Fruit fly (Drosophila melanogaster) whole organism, adult: Measurements from ENCODE around the gene CG42557.

Experiments used
- CG11617 ChIP-seq: fragments of 200-800 bp; sonication (Bioruptor generic); optimal IDR thresholded peaks from 2 replicates; lab custom pipeline; 2017; ENCODE audit warnings: mild to moderate bottlenecking, missing biosample characterization, missing genetic modification reagents, missing genetic modification characterization
- CG12768 ChIP-seq: fragments of 200-800 bp; sonication (Bioruptor generic); optimal IDR thresholded peaks from 2 replicates; lab custom pipeline; 2017; ENCODE audit warnings: missing biosample characterization, missing genetic modification characterization, mild to moderate bottlenecking, moderate library complexity, missing genetic modification reagents
- CG14711 ChIP-seq: fragments of 200-800 bp; sonication (Bioruptor generic); optimal IDR thresholded peaks from 2 replicates; lab custom pipeline; 2018; ENCODE audit warnings: missing biosample characterization, mild to moderate bottlenecking, missing genetic modification characterization, moderate library complexity
- CG1620 ChIP-seq: fragments of 200-800 bp; sonication (Bioruptor generic); optimal IDR thresholded peaks from 2 replicates; lab custom pipeline; 2016; ENCODE audit warnings: missing biosample characterization, missing genetic modification characterization
- CG33017 ChIP-seq: fragments of 200-800 bp; sonication (Bioruptor generic); optimal IDR thresholded peaks from 2 replicates; lab custom pipeline; 2018; ENCODE audit warnings: missing biosample characterization, mild to moderate bottlenecking, missing genetic modification characterization, moderate library complexity
- CG5204 ChIP-seq: fragments of 200-800 bp; sonication (Bioruptor generic); optimal IDR thresholded peaks from 2 replicates; lab custom pipeline; 2016; ENCODE audit warnings: missing biosample characterization, missing genetic modification characterization
- CG7045 ChIP-seq: fragments of 200-800 bp; sonication (Bioruptor generic); optimal IDR thresholded peaks from 2 replicates; lab custom pipeline; 2017; ENCODE audit warnings: missing biosample characterization, mild to moderate bottlenecking, missing genetic modification characterization
- Clk ChIP-seq: fragments of 200-800 bp; sonication (Bioruptor generic); optimal IDR thresholded peaks from 2 replicates; lab custom pipeline; 2017; ENCODE audit warnings: missing biosample characterization, missing genetic modification characterization
- Crg-1 ChIP-seq: fragments of 200-800 bp; sonication (Bioruptor generic); optimal IDR thresholded peaks from 2 replicates; lab custom pipeline; 2016; ENCODE audit warnings: missing biosample characterization, missing genetic modification characterization
- Hr96 ChIP-seq: fragments of 200-800 bp; sonication (Bioruptor generic); optimal IDR thresholded peaks from 2 replicates; lab custom pipeline; 2016; ENCODE audit warnings: missing biosample characterization, missing genetic modification characterization
- Mnt ChIP-seq: fragments of 200-800 bp; sonication (Bioruptor generic); optimal IDR thresholded peaks from 2 replicates; lab custom pipeline; 2016; ENCODE audit warnings: missing biosample characterization, mild to moderate bottlenecking, missing genetic modification characterization
- bab1 ChIP-seq: fragments of 200-800 bp; sonication (Bioruptor generic); optimal IDR thresholded peaks from 3 replicates; lab custom pipeline; 2019; ENCODE audit warnings: missing biosample characterization, mild to moderate bottlenecking, missing genetic modification characterization, moderate library complexity
- cic ChIP-seq: fragments of 200-800 bp; sonication (Bioruptor generic); optimal IDR thresholded peaks from 2 replicates; lab custom pipeline; 2017; ENCODE audit warnings: missing biosample characterization, mild to moderate bottlenecking, missing genetic modification characterization, moderate library complexity
- kay ChIP-seq: fragments of 200-800 bp; sonication (Bioruptor generic); peaks from one replicate; lab custom pipeline; 2016; ENCODE audit warnings: missing biosample characterization, missing genetic modification characterization, borderline replicate concordance
- ovo ChIP-seq: fragments of 200-800 bp; sonication (Bioruptor generic); optimal IDR thresholded peaks from 2 replicates; lab custom pipeline; 2016; ENCODE audit warnings: missing biosample characterization, missing genetic modification characterization
- pad ChIP-seq: fragments of 200-800 bp; sonication (Bioruptor generic); optimal IDR thresholded peaks from 3 replicates; lab custom pipeline; 2017; ENCODE audit warnings: missing biosample characterization, missing genetic modification characterization, mild to moderate bottlenecking, moderate library complexity, missing genetic modification reagents
- tj ChIP-seq: fragments of 200-800 bp; sonication (Bioruptor generic); optimal IDR thresholded peaks from 3 replicates; lab custom pipeline; 2017; ENCODE audit warnings: missing biosample characterization, mild to moderate bottlenecking, missing genetic modification characterization, moderate library complexity
- toe ChIP-seq: fragments of 200-800 bp; sonication (Bioruptor generic); optimal IDR thresholded peaks from 2 replicates; lab custom pipeline; 2016; ENCODE audit warnings: missing biosample characterization, missing genetic modification characterization

The CG42557 gene

DNA sequence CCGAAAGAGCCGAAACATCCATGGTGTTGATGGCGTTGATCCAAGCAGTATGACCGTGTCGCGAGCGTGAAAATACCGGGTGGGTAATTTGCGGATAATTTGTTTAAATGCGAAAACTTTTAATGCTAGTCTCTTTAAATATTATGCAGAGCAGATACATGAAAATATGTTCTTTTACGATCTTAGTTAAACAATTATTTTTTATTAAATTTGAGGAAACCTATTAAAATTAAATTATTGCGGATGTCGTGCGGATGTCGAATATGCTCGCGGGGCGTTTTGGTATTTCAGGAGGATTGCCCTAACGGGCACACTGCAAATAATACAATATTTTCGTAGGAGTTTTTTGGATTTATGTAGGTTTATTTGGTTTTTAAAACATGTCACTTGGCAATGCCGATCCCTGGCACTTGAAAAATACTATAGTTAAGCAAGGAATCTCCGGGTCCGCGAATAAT, at the start of gene CG42557, which contains the start of the genes Cog7 and CG42558:
TSS of gene CG42557 (plus strand) at position 281 of the 458 bp plus-strand sequence.
TSS of gene Cog7 (minus strand) at position 51 of the 458 bp plus-strand sequence.
TSS of gene CG42558 (plus strand) at position 281 of the 458 bp plus-strand sequence.
- TF ChIP-seq CG11617 (GFP tag; lab: Kevin White, UChicago) (peak; percentile 2), cic (GFP tag; lab: Kevin White, UChicago) (no peak)

dm6 chr3R:29891183-29891582, 41.9 kb upstream of the CG42557 start:
- TF ChIP-seq toe (GFP tag; lab: Kevin White, UChicago) (no peak), tj (GFP tag; lab: Kevin White, UChicago) (peak; percentile 32)

DNA sequence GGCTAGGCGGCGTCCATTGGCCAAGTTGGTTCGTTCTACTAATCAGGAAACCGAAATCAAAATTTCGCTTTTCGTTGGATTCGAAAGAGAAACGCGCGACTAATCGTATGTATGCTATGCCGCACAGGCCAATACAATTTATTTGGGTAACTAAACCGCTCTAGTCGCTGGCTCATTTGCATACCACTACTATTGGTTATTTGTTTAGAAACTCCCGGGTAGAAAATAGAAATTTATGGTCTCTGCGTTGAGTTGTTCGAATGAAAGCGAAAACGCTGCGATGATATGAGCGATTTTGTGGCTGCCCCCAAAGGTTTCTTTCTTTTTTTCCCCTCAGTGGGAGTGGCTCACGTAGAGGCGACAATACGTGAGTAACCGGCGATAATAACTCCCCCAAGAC, 40.1 kb upstream of the CG42557 start:
- TF ChIP-seq ovo (GFP tag; lab: Kevin White, UChicago) (no peak), Mnt (GFP tag; lab: Kevin White, UChicago) (no peak), CG33017 (tag; lab: Kevin White, UChicago) (no peak), Crg-1 (GFP tag; lab: Kevin White, UChicago) (no peak), CG11617 (GFP tag; lab: Kevin White, UChicago) (no peak), CG7045 (no peak), toe (GFP tag; lab: Kevin White, UChicago) (no peak), Hr96 (GFP tag; lab: Kevin White, UChicago) (no peak), tj (GFP tag; lab: Kevin White, UChicago) (no peak), CG12768 (GFP tag; lab: Kevin White, UChicago) (no peak), CG5204 (no peak), Clk (GFP tag; lab: Kevin White, UChicago) (no peak), bab1 (no peak)

- no peak for TF ChIP-seq Mnt (GFP tag; lab: Kevin White, UChicago)
- peak; percentile 16 for TF ChIP-seq CG5204
- peak; percentile 2 for TF ChIP-seq CG33017 (tag; lab: Kevin White, UChicago)
- peak; percentile 3 for TF ChIP-seq toe (GFP tag; lab: Kevin White, UChicago)
- peak; percentile 13 for TF ChIP-seq CG14711
- no peak for TF ChIP-seq CG12768 (GFP tag; lab: Kevin White, UChicago)
These were observed 38.7 kb upstream of the CG42557 start for dm6 chr3R:29894393-29894792.

dm6 chr3R:29898588-29898987, 34.5 kb upstream of the CG42557 start:
- TF ChIP-seq kay (GFP tag; lab: Kevin White, UChicago) (no peak), CG14711 (no peak), Hr96 (GFP tag; lab: Kevin White, UChicago) (no peak), CG11617 (GFP tag; lab: Kevin White, UChicago) (no peak), bab1 (no peak), CG33017 (tag; lab: Kevin White, UChicago) (no peak), ovo (GFP tag; lab: Kevin White, UChicago) (no peak), Crg-1 (GFP tag; lab: Kevin White, UChicago) (no peak)

DNA sequence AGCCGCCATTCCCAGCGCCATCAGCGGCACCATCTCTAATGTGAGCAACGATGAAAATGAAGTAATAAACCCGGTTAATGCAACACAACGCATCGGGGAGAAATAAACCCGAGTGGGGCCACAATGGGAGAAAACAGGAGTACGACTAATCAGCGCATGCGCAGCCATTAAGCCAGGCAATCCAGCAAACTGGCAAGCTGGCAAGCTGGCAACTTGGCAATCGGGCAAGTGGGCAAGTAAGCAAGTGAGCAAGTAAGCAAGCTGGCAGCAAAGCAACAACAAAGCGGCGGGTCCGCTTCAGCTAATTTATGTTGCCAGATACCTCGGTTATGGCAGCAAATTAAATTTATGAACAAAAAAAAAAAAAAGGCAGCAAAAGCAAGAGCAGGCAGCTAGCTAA, 33.5 kb upstream of the CG42557 start:
- no peak for TF ChIP-seq CG11617 (GFP tag; lab: Kevin White, UChicago)
- TF ChIP-seq Crg-1 (GFP tag; lab: Kevin White, UChicago) = no peak
- TF ChIP-seq Hr96 (GFP tag; lab: Kevin White, UChicago) = no peak
- no peak for TF ChIP-seq CG1620 (GFP tag; lab: Kevin White, UChicago)
- TF ChIP-seq Mnt (GFP tag; lab: Kevin White, UChicago) = no peak

DNA sequence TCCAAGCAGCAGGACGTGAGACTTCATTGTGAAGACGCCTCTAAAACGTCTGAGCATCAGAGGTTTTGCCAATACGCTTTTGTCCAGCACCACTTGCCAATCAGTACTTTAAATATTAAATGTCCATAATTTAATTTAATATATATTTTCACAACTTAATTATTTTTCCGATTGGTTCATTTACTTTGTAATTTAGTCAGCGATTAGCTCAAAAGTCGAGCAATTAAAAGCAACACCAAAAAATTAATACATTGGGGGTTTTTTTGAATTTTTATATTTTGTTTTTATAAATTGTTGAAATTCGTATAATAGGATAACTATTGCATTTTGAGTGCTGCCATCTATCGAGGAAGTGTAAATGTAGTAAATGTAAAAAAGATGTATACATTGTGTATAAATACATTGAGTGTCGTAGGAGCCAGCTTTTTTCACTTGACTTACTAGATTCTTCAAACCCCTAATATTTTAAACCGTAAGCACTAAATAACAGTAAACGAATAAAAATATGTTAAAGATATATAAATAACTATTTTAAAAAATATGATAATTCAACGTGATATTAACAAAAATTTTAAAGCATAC, 29.2 kb upstream of the CG42557 start, which contains the start of gene CG15517:
TSS of gene CG15517 (minus strand) at position 51 of the 582 bp plus-strand sequence.
- no peak for TF ChIP-seq pad (GFP tag; lab: Kevin White, UChicago)
- TF ChIP-seq cic (GFP tag; lab: Kevin White, UChicago) = no peak
- no peak for TF ChIP-seq toe (GFP tag; lab: Kevin White, UChicago)
- TF ChIP-seq bab1 = peak; percentile 30

DNA sequence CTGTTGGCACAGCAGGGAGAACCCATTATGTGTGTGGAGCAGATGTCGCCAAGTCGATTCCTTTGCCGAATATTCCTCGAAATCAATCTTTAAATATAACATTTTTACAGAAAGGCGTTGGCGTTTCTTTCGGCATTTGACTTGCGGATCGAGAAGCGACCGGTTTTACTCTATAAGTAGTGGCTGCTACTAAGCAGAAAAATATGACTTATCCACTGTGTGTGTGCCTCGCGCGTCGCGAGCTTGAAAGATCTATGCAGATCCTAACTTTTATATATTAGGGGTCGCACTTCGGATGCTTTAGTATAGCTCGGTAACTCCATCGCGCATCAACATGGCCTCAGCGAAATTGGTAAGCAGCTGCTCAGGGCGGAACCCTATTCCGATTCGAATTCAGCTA, 27.9 kb upstream of the CG42557 start, which contains the start of gene CG15515:
TSS of gene CG15515 (plus strand) at position 301 of the 400 bp plus-strand sequence.
- TF ChIP-seq CG14711 (no peak), toe (GFP tag; lab: Kevin White, UChicago) (no peak), Clk (GFP tag; lab: Kevin White, UChicago) (no peak), kay (GFP tag; lab: Kevin White, UChicago) (no peak), Mnt (GFP tag; lab: Kevin White, UChicago) (no peak), pad (GFP tag; lab: Kevin White, UChicago) (no peak), ovo (GFP tag; lab: Kevin White, UChicago) (no peak), CG1620 (GFP tag; lab: Kevin White, UChicago) (no peak)
